Worm (Caenorhabditis elegans): ENCODE data around the gene elt-7.

DNA sequence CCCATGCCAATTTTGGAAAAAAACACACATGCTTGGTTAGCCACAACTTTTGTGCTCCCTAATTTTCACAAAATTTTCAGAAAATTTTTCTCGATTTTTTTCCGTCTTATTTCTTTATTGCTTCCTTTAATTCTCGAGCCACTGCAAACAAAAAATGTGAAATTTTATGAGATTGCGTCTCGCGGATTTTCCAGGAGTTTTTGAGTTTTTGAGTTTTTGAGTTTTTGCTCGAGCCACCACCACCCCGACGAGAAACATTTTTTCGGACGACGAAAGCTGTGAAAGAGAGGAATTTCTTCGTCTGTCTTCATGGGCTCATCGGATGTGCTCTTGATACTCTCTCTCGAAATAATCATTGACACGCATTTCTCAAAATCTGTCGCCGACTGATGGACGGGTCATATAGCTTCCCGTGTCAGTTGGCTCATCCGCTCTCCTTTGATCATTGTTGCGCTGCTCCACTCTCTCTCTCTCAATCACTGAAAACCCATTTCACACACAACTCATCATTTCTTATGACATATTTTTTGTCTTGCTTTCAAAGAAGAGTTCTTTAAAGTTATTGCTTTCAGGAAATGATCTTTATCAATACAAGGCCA is 7.0 kb downstream of the elt-7 start, which contains the start of gene C18G1.1:
- TF ChIP-seq cnd-1 (tag; optimal IDR thresholded peaks at IDR 0.05) (no peak), pha-4 (tag; optimal IDR thresholded peaks at IDR 0.05) (no peak), mls-2 (tag; optimal IDR thresholded peaks at IDR 0.05) (no peak), ztf-11 (tag; optimal IDR thresholded peaks at IDR 0.05) (no peak), nhr-237 (tag; optimal IDR thresholded peaks at IDR 0.05) (no peak), elt-3 (tag; optimal IDR thresholded peaks at IDR 0.05) (no peak), mep-1 (tag; optimal IDR thresholded peaks at IDR 0.05) (no peak), zip-8 (tag; optimal IDR thresholded peaks at IDR 0.05) (no peak)
